Worm (Caenorhabditis elegans) whole organism, late embryonic: ENCODE measurements around the gene ZK686.6.

Experiments used
- ama-1 ChIP-seq: fragments of 150-350 bp; optimal IDR thresholded peaks from 2 replicates; lab custom pipeline; 2014
- ceh-19 ChIP-seq: fragments of 200-800 bp; sonication (Bioruptor generic); optimal IDR thresholded peaks from 2 replicates; lab custom pipeline; 2018; ENCODE audit warnings: mild to moderate bottlenecking, missing genetic modification characterization, missing compliant biosample characterization
- ceh-22 ChIP-seq: sonication (generic microtip); optimal IDR thresholded peaks from 2 replicates; lab custom pipeline; 2017; ENCODE audit warnings: missing biosample characterization, missing genetic modification characterization
- ceh-24 ChIP-seq: sonication (generic microtip); optimal IDR thresholded peaks from 2 replicates; lab custom pipeline; 2016; ENCODE audit warnings: mild to moderate bottlenecking, missing genetic modification characterization, missing compliant biosample characterization
- ceh-34 ChIP-seq: sonication (generic microtip); optimal IDR thresholded peaks from 2 replicates; lab custom pipeline; 2016; ENCODE audit warnings: mild to moderate bottlenecking, missing genetic modification characterization, missing compliant biosample characterization
- ceh-9 ChIP-seq: sonication (generic microtip); optimal IDR thresholded peaks from 2 replicates; lab custom pipeline; 2016; ENCODE audit warnings: mild to moderate bottlenecking, missing genetic modification characterization, inconsistent platforms, missing compliant biosample characterization
- hlh-15 ChIP-seq: sonication (generic microtip); optimal IDR thresholded peaks from 2 replicates; lab custom pipeline; 2016; ENCODE audit warnings: missing genetic modification characterization, missing compliant biosample characterization
- pha-4 ChIP-seq: fragments of 150-350 bp; optimal IDR thresholded peaks from 2 replicates; lab custom pipeline; 2018; ENCODE audit warnings: missing biosample characterization, missing genetic modification reagents, missing genetic modification characterization
- pqm-1 ChIP-seq: sonication (generic microtip); optimal IDR thresholded peaks from 2 replicates; lab custom pipeline; 2016; ENCODE audit warnings: missing genetic modification characterization, missing compliant biosample characterization
- sdc-2 ChIP-seq: sonication (generic microtip); optimal IDR thresholded peaks from 2 replicates; lab custom pipeline; 2016; ENCODE audit warnings: missing genotype, missing genetic modification characterization, missing compliant biosample characterization
- tbx-2 ChIP-seq: sonication (generic microtip); optimal IDR thresholded peaks from 2 replicates; lab custom pipeline; 2016; ENCODE audit warnings: missing genetic modification characterization, missing compliant biosample characterization
- unc-42 ChIP-seq: sonication (generic microtip); optimal IDR thresholded peaks from 2 replicates; lab custom pipeline; 2016; ENCODE audit warnings: missing genotype, missing genetic modification characterization, missing compliant biosample characterization
- unc-55 ChIP-seq: sonication (generic microtip); optimal IDR thresholded peaks from 2 replicates; lab custom pipeline; 2017; ENCODE audit warnings: missing biosample characterization, missing genetic modification reagents, missing genetic modification characterization
- zip-5 ChIP-seq: sonication (generic microtip); optimal IDR thresholded peaks from 2 replicates; lab custom pipeline; 2016; ENCODE audit warnings: missing genetic modification characterization, missing compliant biosample characterization

DNA sequence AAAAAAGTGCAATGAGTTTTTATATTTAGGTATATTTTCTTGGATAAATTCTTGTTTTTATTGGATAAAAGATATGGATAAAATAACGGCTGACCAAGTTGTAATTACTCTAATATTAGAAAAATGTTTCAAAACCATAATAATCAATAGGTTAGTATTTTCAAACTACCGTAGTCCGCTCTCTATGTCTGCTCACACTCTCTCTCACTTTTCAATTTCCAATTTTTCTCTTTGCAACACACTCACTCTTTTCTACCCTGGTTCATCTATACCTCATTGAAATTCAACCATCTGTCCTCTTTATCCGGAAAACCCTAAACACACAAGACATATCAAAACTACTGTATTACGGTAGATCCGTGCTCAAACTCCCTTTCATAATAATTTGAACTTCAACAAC is 6.5 kb upstream of the ZK686.6 start:
- TF ChIP-seq ceh-22 (tag; lab: Kevin White, UChicago) (no peak), unc-55 (GFP tag; lab: Kevin White, UChicago) (no peak), zip-5 (no peak), ama-1 (lab: Kevin White, UChicago) (no peak), tbx-2 (tag; lab: Kevin White, UChicago) (no peak), ceh-19 (no peak), sdc-2 (tag; lab: Kevin White, UChicago) (no peak), unc-42 (tag; lab: Kevin White, UChicago) (no peak), hlh-15 (tag; lab: Kevin White, UChicago) (no peak), ceh-24 (tag; lab: Kevin White, UChicago) (no peak), ceh-9 (tag; lab: Kevin White, UChicago) (no peak), pqm-1 (tag; lab: Kevin White, UChicago) (no peak), pha-4 (tag; lab: Kevin White, UChicago) (no peak), ceh-34 (tag; lab: Kevin White, UChicago) (no peak)
